Worm (Caenorhabditis elegans): ENCODE data around the gene F54B11.10.

Gene F54B11.10

ce11 chrX:13581820-13582219 lies at the start of gene F54B11.10:
TSS of gene F54B11.10 (plus strand) at chrX:13582120.
- TF ChIP-seq jun-1 (tag; optimal IDR thresholded peaks at IDR 0.05) (no peak), zag-1 (tag; optimal IDR thresholded peaks at IDR 0.05) (no peak), pqm-1 (tag; optimal IDR thresholded peaks at IDR 0.05) (no peak), tbx-2 (tag; optimal IDR thresholded peaks at IDR 0.05) (no peak), nhr-76 (tag; optimal IDR thresholded peaks at IDR 0.05) (no peak), ceh-82 (tag; optimal IDR thresholded peaks at IDR 0.05) (no peak), sea-2 (GFP tag; optimal IDR thresholded peaks at IDR 0.05) (no peak), nhr-237 (tag; optimal IDR thresholded peaks at IDR 0.05) (no peak), ztf-11 (tag; optimal IDR thresholded peaks at IDR 0.05) (no peak), unc-39 (tag; optimal IDR thresholded peaks at IDR 0.05) (no peak), elt-2 (tag; optimal IDR thresholded peaks at IDR 0.05) (no peak), elt-1 (tag; optimal IDR thresholded peaks at IDR 0.05) (no peak), pha-4 (tag; optimal IDR thresholded peaks at IDR 0.05) (no peak)

DNA sequence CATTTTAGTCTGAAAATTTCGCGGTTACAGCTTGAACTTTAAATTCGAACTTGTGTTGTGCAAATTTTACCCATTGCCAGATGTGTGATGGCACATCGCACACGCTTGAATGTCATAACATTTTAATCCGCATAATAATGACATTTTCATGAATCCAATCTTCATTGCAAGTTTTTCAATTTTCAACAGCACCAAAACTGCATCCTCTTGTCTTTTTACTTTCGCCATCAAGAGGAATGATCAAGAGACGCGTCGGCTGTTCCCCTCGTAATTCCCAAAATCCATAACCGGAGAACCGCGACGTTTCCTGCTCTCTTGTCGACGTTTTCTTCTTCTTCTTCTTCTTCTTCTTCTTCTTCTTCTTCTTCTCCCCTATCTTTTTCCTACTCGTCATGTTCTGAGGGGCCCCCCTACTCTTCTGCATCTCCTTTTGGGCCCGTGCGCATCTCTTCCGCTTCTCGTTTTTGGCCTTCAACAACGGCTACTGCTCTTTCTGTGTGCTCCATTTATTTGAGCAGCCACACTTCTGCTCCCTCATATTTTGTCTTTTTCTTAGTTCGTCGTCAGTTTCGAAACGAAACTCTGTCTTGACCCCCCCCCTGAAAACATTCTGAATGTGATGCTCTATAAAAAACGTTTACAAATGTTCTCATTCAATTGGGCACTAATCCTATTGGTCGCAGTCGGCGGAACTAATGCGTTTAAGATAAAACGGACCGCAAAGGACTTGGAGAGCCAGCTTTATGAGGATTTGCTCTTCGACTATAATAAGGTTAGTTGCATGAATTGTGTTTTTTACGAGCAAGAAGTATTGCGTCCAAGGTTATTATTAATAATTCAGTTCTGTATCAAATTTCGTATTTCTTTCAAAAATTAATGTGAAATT lies 49.3 kb upstream of the F54B11.10 start, which contains the start of gene acr-12:
acr-12 (plus strand) TSS at position 430 of the 886 bp plus-strand sequence.
- TF ChIP-seq nfya-1 (tag; optimal IDR thresholded peaks at IDR 0.05; ENCODE audit: insufficient read depth) = peak; percentile 9
- peak; percentile 44 for TF ChIP-seq hmg-11 (tag; optimal IDR thresholded peaks at IDR 0.05)
- no peak for TF ChIP-seq nhr-76 (tag; optimal IDR thresholded peaks at IDR 0.05)
- no peak for TF ChIP-seq nhr-12 (tag; optimal IDR thresholded peaks at IDR 0.05)
- TF ChIP-seq lin-39 (tag; optimal IDR thresholded peaks at IDR 0.05) = peak; percentile 46

- no peak for TF ChIP-seq tbx-2 (tag; optimal IDR thresholded peaks at IDR 0.05)
- no peak for TF ChIP-seq ztf-4 (tag; optimal IDR thresholded peaks at IDR 0.05)
- no peak for TF ChIP-seq unc-39 (tag; optimal IDR thresholded peaks at IDR 0.05)
- TF ChIP-seq nhr-11 (tag; optimal IDR thresholded peaks at IDR 0.05) = no peak
- TF ChIP-seq pqm-1 (tag; optimal IDR thresholded peaks at IDR 0.05) = no peak
- no peak for TF ChIP-seq fkh-2 (tag; optimal IDR thresholded peaks at IDR 0.05)
- TF ChIP-seq eor-1 (tag; optimal IDR thresholded peaks at IDR 0.05) = no peak
- TF ChIP-seq snpc-4 (tag; optimal IDR thresholded peaks at IDR 0.05) = no peak
- no peak for TF ChIP-seq ztf-11 (tag; optimal IDR thresholded peaks at IDR 0.05)
- TF ChIP-seq nhr-77 (tag; optimal IDR thresholded peaks at IDR 0.05) = no peak
- TF ChIP-seq lsy-12 (tag; optimal IDR thresholded peaks at IDR 0.05) = no peak
- TF ChIP-seq ceh-28 (tag; optimal IDR thresholded peaks at IDR 0.05) = no peak
- TF ChIP-seq nhr-12 (tag; optimal IDR thresholded peaks at IDR 0.05) = no peak
- no peak for TF ChIP-seq nhr-76 (tag; optimal IDR thresholded peaks at IDR 0.05)
- TF ChIP-seq sea-2 (GFP tag; optimal IDR thresholded peaks at IDR 0.05) = no peak
- TF ChIP-seq jun-1 (tag; optimal IDR thresholded peaks at IDR 0.05) = no peak
Measured at ce11 chrX:13536759-13537158, 45.2 kb upstream of the F54B11.10 start, which contains the start of gene R01E6.5. TSS of gene R01E6.5 (plus strand) at chrX:13537059.

DNA sequence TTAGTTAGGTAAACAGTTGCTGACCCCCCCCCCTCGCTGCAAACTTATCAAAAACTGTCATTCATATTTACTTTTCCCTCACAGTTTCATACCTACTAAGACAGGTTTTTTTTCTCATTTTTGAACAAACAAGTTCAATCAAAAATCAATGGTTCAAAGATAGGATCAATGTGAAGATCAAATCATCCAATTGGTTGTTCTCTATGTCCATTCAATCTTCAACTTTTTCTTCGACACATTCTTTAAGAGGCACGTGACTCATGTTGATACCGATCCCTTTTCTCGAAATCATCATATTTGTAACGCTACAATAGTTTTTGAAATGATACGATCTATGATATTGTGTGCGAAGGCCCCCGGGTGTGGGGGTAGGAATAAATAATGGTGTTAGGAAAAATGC lies 42.2 kb upstream of the F54B11.10 start:
- TF ChIP-seq nhr-23 (tag; optimal IDR thresholded peaks at IDR 0.05) (peak; percentile 70), ZK546.5 (tag; optimal IDR thresholded peaks at IDR 0.05) (no peak), sea-2 (GFP tag; optimal IDR thresholded peaks at IDR 0.05) (no peak), ceh-9 (tag; optimal IDR thresholded peaks at IDR 0.05) (no peak), R02D3.7 (tag; optimal IDR thresholded peaks at IDR 0.05) (no peak), zag-1 (tag; optimal IDR thresholded peaks at IDR 0.05) (no peak), jun-1 (tag; optimal IDR thresholded peaks at IDR 0.05) (peak; percentile 46), ama-1 (optimal IDR thresholded peaks at IDR 0.05) (no peak), ztf-4 (tag; optimal IDR thresholded peaks at IDR 0.05) (no peak), unc-62 (GFP tag; optimal IDR thresholded peaks at IDR 0.05) (no peak), elt-2 (tag; optimal IDR thresholded peaks at IDR 0.05) (peak; percentile 6), nhr-25 (tag; optimal IDR thresholded peaks at IDR 0.05) (peak; percentile 70), ceh-28 (tag; optimal IDR thresholded peaks at IDR 0.05) (peak; percentile 21), lin-15B (tag; optimal IDR thresholded peaks at IDR 0.05) (no peak), elt-1 (tag; optimal IDR thresholded peaks at IDR 0.05) (peak; percentile 97), ceh-82 (tag; optimal IDR thresholded peaks at IDR 0.05) (no peak), mdl-1 (tag; optimal IDR thresholded peaks at IDR 0.05) (no peak), ztf-11 (tag; optimal IDR thresholded peaks at IDR 0.05) (no peak), tbx-2 (tag; optimal IDR thresholded peaks at IDR 0.05) (no peak), snpc-4 (tag; optimal IDR thresholded peaks at IDR 0.05) (no peak), nhr-12 (tag; optimal IDR thresholded peaks at IDR 0.05) (no peak), nhr-77 (tag; optimal IDR thresholded peaks at IDR 0.05) (no peak), nhr-237 (tag; optimal IDR thresholded peaks at IDR 0.05) (no peak), hmg-11 (tag; optimal IDR thresholded peaks at IDR 0.05) (no peak), nhr-67 (tag; optimal IDR thresholded peaks at IDR 0.05) (no peak), fkh-10 (GFP tag; optimal IDR thresholded peaks at IDR 0.05) (no peak), nhr-43 (tag; optimal IDR thresholded peaks at IDR 0.05; ENCODE audit: poor library complexity, severe bottlenecking) (peak; percentile 72), unc-39 (tag; optimal IDR thresholded peaks at IDR 0.05) (no peak), nhr-76 (tag; optimal IDR thresholded peaks at IDR 0.05) (no peak), elt-3 (tag; optimal IDR thresholded peaks at IDR 0.05) (peak; percentile 45 to 62 (median 46)), egl-27 (tag; optimal IDR thresholded peaks at IDR 0.05) (no peak), pha-4 (tag; optimal IDR thresholded peaks at IDR 0.05) (peak; percentile 40), daf-12 (tag; optimal IDR thresholded peaks at IDR 0.05) (no peak), fos-1 (tag; optimal IDR thresholded peaks at IDR 0.05) (no peak), eor-1 (tag; optimal IDR thresholded peaks at IDR 0.05) (no peak), mml-1 (tag; optimal IDR thresholded peaks at IDR 0.05) (no peak), lsy-12 (tag; optimal IDR thresholded peaks at IDR 0.05) (no peak)

Measured in whole organism, L3 larva.